Worm (Caenorhabditis elegans): ENCODE measurements around the gene D2023.6.

DNA sequence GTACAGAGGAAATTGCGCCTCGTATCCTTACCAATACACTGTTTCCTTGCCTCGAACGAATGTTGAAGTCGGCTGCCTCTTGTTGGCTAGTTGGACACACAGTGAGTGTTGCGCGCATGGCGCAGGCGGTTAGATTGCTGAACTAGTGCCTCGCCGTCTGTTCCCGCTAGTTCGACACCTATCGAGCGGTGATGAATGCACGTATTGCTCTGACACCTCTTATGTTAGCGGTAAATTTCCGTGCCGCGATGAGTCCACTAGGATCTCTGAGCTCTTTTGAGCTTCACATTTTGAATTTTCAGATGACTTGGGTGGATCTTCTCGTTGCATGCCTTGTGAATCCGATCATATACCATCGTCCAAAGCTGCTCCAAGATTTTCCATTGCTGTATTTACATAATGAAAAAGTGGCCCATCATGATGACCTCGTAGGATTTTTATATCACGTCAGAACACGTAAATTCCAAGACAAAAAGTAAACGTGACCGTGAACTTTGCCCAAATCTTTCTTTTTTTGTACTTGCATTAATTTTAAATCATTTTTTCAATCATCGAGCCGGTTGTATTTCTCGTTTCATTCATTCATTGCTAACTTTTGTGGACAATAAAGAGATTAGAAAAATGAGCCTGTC lies 44.2 kb upstream of the D2023.6 start, which contains the start of gene F55A11.11:
- peak; percentile 16 for TF ChIP-seq snpc-4 (tag; optimal IDR thresholded peaks at IDR 0.05)
- TF ChIP-seq zag-1 (tag; optimal IDR thresholded peaks at IDR 0.05) = no peak
- peak; percentile 59 for TF ChIP-seq C34F6.9 (tag; optimal IDR thresholded peaks at IDR 0.05)
- TF ChIP-seq sma-3 (GFP tag; optimal IDR thresholded peaks at IDR 0.05) = peak; percentile 87
- peak; percentile 33 for TF ChIP-seq ceh-16 (tag; optimal IDR thresholded peaks at IDR 0.05)
- TF ChIP-seq lin-11 (tag; optimal IDR thresholded peaks at IDR 0.05) = peak; percentile 88
- TF ChIP-seq ztf-4 (tag; optimal IDR thresholded peaks at IDR 0.05) = no peak
- TF ChIP-seq nhr-10 (tag; optimal IDR thresholded peaks at IDR 0.05) = no peak
- TF ChIP-seq ama-1 (optimal IDR thresholded peaks at IDR 0.05) = no peak
